Worm (Caenorhabditis elegans) whole organism, L3 larva: ENCODE results near the gene F35E8.9.

Source experiments
- daf-12 ChIP-seq: fragments of 150-350 bp; optimal IDR thresholded peaks from 2 replicates; lab custom pipeline; 2014; ENCODE audit warnings: missing biosample characterization, missing genetic modification reagents, missing genetic modification characterization
- unc-39 ChIP-seq: sonication (generic microtip); optimal IDR thresholded peaks from 4 replicates; lab custom pipeline; 2017; ENCODE audit warnings: missing biosample characterization, missing genetic modification characterization
- unc-62 ChIP-seq: fragments of 150-350 bp; sonication (generic microtip); optimal IDR thresholded peaks from 4 replicates; lab custom pipeline; 2014; ENCODE audit warnings: missing biosample characterization, missing genetic modification reagents, missing genetic modification characterization

DNA sequence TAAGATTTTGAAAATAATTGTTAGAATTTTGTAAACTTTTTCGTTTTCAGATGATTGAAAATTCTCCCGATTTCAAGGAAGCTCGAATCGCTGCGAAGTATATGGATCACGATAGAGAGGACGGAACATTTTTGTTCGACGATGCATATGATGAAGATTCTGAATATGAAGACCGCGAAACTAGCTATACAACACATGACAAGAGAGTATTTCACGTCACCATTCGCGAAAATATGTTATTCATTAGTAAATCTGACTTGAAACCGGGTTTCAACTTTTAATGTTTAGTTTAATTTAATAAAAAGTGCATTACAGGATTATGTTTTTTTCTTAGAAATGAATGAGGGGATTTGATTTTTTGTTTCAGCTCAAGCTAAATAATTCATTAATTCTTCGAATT is 47.0 kb downstream of the F35E8.9 start, which contains the start of gene str-57:
- TF ChIP-seq unc-39 (tag; lab: Kevin White, UChicago): no peak
- TF ChIP-seq unc-62: no peak
- no peak for TF ChIP-seq daf-12 (tag; lab: Kevin White, UChicago)
